Worm (Caenorhabditis elegans): ENCODE measurements around the gene hrpu-1.
A peak's percentile ranks its signal among the peaks of the same experiment; 100 is the strongest.

- TF ChIP-seq ama-1 (optimal IDR thresholded peaks at IDR 0.05): peak; percentile 91
- no peak for TF ChIP-seq B0310.2 (tag; optimal IDR thresholded peaks at IDR 0.05)
- TF ChIP-seq flt-1 (GFP tag; IDR thresholded peaks at IDR 0.05): no peak
- TF ChIP-seq hmbx-1 (tag; optimal IDR thresholded peaks at IDR 0.05): no peak
- TF ChIP-seq scrt-1 (GFP tag; IDR thresholded peaks at IDR 0.05): no peak
- TF ChIP-seq hmg-4 (GFP tag; optimal IDR thresholded peaks at IDR 0.05): no peak
- TF ChIP-seq sea-1 (GFP tag; conservative IDR thresholded peaks at IDR 0.05): no peak
- no peak for TF ChIP-seq ceh-13 (GFP tag; optimal IDR thresholded peaks at IDR 0.05)
- no peak for TF ChIP-seq ceh-36 (tag; optimal IDR thresholded peaks at IDR 0.05)
- no peak for TF ChIP-seq aly-1 (tag; optimal IDR thresholded peaks at IDR 0.05)
- TF ChIP-seq hnd-1 (tag; optimal IDR thresholded peaks at IDR 0.05): no peak
- no peak for TF ChIP-seq ets-7 (tag; optimal IDR thresholded peaks at IDR 0.05)
- TF ChIP-seq pes-1 (GFP tag; IDR thresholded peaks at IDR 0.05): no peak
Measured at ce11 chrIV:15049288-15050094, 10.1 kb downstream of the hrpu-1 start.

Measured in whole organism, early embryonic.